Worm (Caenorhabditis elegans) whole organism, late embryonic: ENCODE data around the gene rabr-2.

Source experiments
- C08G9.2 ChIP-seq: sonication (generic microtip); optimal IDR thresholded peaks from 2 replicates; lab custom pipeline; 2016; ENCODE audit warnings: mild to moderate bottlenecking, missing genetic modification characterization, moderate library complexity, missing compliant biosample characterization
- C38D4.7 ChIP-seq: fragments of 200-800 bp; sonication (Bioruptor generic); optimal IDR thresholded peaks from 2 replicates; lab custom pipeline; 2018; ENCODE audit warnings: mild to moderate bottlenecking, missing genetic modification characterization, moderate library complexity, missing compliant biosample characterization
- F13H6.1 ChIP-seq: sonication (generic microtip); optimal IDR thresholded peaks from 2 replicates; lab custom pipeline; 2016; ENCODE audit warnings: missing genetic modification characterization, missing compliant biosample characterization
- Y22D7AL.16 ChIP-seq: sonication (generic microtip); optimal IDR thresholded peaks from 2 replicates; lab custom pipeline; 2016; ENCODE audit warnings: missing genetic modification characterization, missing compliant biosample characterization
- ceh-14 ChIP-seq: sonication (generic microtip); optimal IDR thresholded peaks from 2 replicates; lab custom pipeline; 2016; ENCODE audit warnings: missing genotype, missing genetic modification characterization, missing compliant biosample characterization
- ceh-19 ChIP-seq: fragments of 200-800 bp; sonication (Bioruptor generic); optimal IDR thresholded peaks from 2 replicates; lab custom pipeline; 2018; ENCODE audit warnings: mild to moderate bottlenecking, missing genetic modification characterization, missing compliant biosample characterization
- ceh-2 ChIP-seq: sonication (generic microtip); optimal IDR thresholded peaks from 2 replicates; lab custom pipeline; 2016; ENCODE audit warnings: missing genotype, missing genetic modification characterization, missing compliant biosample characterization
- ceh-22 ChIP-seq: sonication (generic microtip); optimal IDR thresholded peaks from 2 replicates; lab custom pipeline; 2017; ENCODE audit warnings: missing biosample characterization, missing genetic modification characterization
- ceh-30 ChIP-seq: fragments of 150-350 bp; optimal IDR thresholded peaks from 2 replicates; lab custom pipeline; 2014; ENCODE audit warnings: missing biosample characterization, missing genetic modification characterization
- ceh-34 ChIP-seq: sonication (generic microtip); optimal IDR thresholded peaks from 2 replicates; lab custom pipeline; 2016; ENCODE audit warnings: mild to moderate bottlenecking, missing genetic modification characterization, missing compliant biosample characterization
- dve-1 ChIP-seq: sonication (generic microtip); optimal IDR thresholded peaks from 2 replicates; lab custom pipeline; 2017; ENCODE audit warnings: antibody characterized with exemption, mild to moderate bottlenecking, missing genetic modification characterization, missing compliant biosample characterization
- elt-4 ChIP-seq: sonication (generic microtip); optimal IDR thresholded peaks from 2 replicates; lab custom pipeline; 2016; ENCODE audit warnings: missing genetic modification characterization, missing compliant biosample characterization
- ets-4 ChIP-seq: sonication (generic microtip); optimal IDR thresholded peaks from 2 replicates; lab custom pipeline; 2016; ENCODE audit warnings: missing genetic modification characterization, missing compliant biosample characterization
- eyg-1 ChIP-seq: sonication (generic microtip); optimal IDR thresholded peaks from 2 replicates; lab custom pipeline; 2016; ENCODE audit warnings: missing genotype, missing genetic modification characterization, missing compliant biosample characterization
- fax-1 ChIP-seq: sonication (generic microtip); optimal IDR thresholded peaks from 2 replicates; lab custom pipeline; 2016; ENCODE audit warnings: missing genotype, missing genetic modification characterization, missing compliant biosample characterization
- fkh-10 ChIP-seq: fragments of 150-350 bp; optimal IDR thresholded peaks from 2 replicates; lab custom pipeline; 2014; ENCODE audit warnings: missing biosample characterization, missing genetic modification reagents, missing genetic modification characterization
- fkh-6 ChIP-seq: sonication (generic microtip); optimal IDR thresholded peaks from 2 replicates; lab custom pipeline; 2016; ENCODE audit warnings: missing genetic modification characterization, missing compliant biosample characterization
- gmeb-2 ChIP-seq: sonication (generic microtip); optimal IDR thresholded peaks from 2 replicates; lab custom pipeline; 2016; ENCODE audit warnings: missing genetic modification characterization, inconsistent platforms, missing compliant biosample characterization
- hlh-13 ChIP-seq: fragments of 200-800 bp; sonication (Bioruptor generic); optimal IDR thresholded peaks from 2 replicates; lab custom pipeline; 2018; ENCODE audit warnings: mild to moderate bottlenecking, missing genetic modification characterization, missing compliant biosample characterization
- hlh-15 ChIP-seq: sonication (generic microtip); optimal IDR thresholded peaks from 2 replicates; lab custom pipeline; 2016; ENCODE audit warnings: missing genetic modification characterization, missing compliant biosample characterization
- hlh-30 ChIP-seq: sonication (generic microtip); optimal IDR thresholded peaks from 2 replicates; lab custom pipeline; 2017; ENCODE audit warnings: antibody characterized with exemption, missing genetic modification characterization, missing compliant biosample characterization; ENCODE audit not compliant: insufficient read depth
- lim-6 ChIP-seq: sonication (generic microtip); optimal IDR thresholded peaks from 2 replicates; lab custom pipeline; 2016; ENCODE audit warnings: missing genetic modification characterization, missing compliant biosample characterization
- madf-2 ChIP-seq: sonication (generic microtip); optimal IDR thresholded peaks from 2 replicates; lab custom pipeline; 2017; ENCODE audit warnings: missing genetic modification characterization, missing compliant biosample characterization
- mec-3 ChIP-seq: sonication (generic microtip); optimal IDR thresholded peaks from 2 replicates; lab custom pipeline; 2016; ENCODE audit warnings: borderline replicate concordance, missing genetic modification characterization, missing compliant biosample characterization
- nhr-232 ChIP-seq: sonication (generic microtip); optimal IDR thresholded peaks from 2 replicates; lab custom pipeline; 2016; ENCODE audit warnings: missing genetic modification characterization, missing compliant biosample characterization
- odd-2 ChIP-seq: sonication (generic microtip); optimal IDR thresholded peaks from 2 replicates; lab custom pipeline; 2017; ENCODE audit warnings: antibody characterized with exemption, mild to moderate bottlenecking, missing genetic modification characterization, missing compliant biosample characterization
- pag-3 ChIP-seq: sonication (generic microtip); optimal IDR thresholded peaks from 2 replicates; lab custom pipeline; 2016; ENCODE audit warnings: missing compliant biosample characterization, missing genetic modification characterization, borderline replicate concordance
- pat-9 ChIP-seq: fragments of 200-800 bp; sonication (Bioruptor generic); optimal IDR thresholded peaks from 2 replicates; lab custom pipeline; 2018; ENCODE audit warnings: mild to moderate bottlenecking, missing genetic modification characterization, moderate library complexity, missing compliant biosample characterization
- pax-1 ChIP-seq: fragments of 150-350 bp; optimal IDR thresholded peaks from 2 replicates; lab custom pipeline; 2014; ENCODE audit warnings: missing biosample characterization, missing genetic modification characterization
- rnt-1 ChIP-seq: sonication (generic microtip); optimal IDR thresholded peaks from 2 replicates; lab custom pipeline; 2016; ENCODE audit warnings: missing genetic modification characterization, missing compliant biosample characterization
- sdc-2 ChIP-seq: sonication (generic microtip); optimal IDR thresholded peaks from 2 replicates; lab custom pipeline; 2016; ENCODE audit warnings: missing genotype, missing genetic modification characterization, missing compliant biosample characterization
- sox-2 ChIP-seq: fragments of 200-800 bp; sonication (Bioruptor generic); IDR thresholded peaks from 2 replicates; pipeline ENCODE4 v1.3.6; 2022; ENCODE audit warnings: missing genetic modification reagents, missing genetic modification characterization, missing compliant biosample characterization
- syd-9 ChIP-seq: sonication (generic microtip); optimal IDR thresholded peaks from 2 replicates; lab custom pipeline; 2016; ENCODE audit warnings: mild to moderate bottlenecking, missing genetic modification characterization, moderate library complexity, missing compliant biosample characterization
- tbx-7 ChIP-seq: sonication (generic microtip); optimal IDR thresholded peaks from 2 replicates; lab custom pipeline; 2016; ENCODE audit warnings: missing genotype, missing genetic modification characterization, missing compliant biosample characterization
- ttx-3 ChIP-seq: sonication (generic microtip); optimal IDR thresholded peaks from 2 replicates; lab custom pipeline; 2016; ENCODE audit warnings: missing genetic modification reagents, missing genetic modification characterization, missing compliant biosample characterization
- unc-3 ChIP-seq, 2 experiments: fragments of 200-800 bp in 1 of 2; sonication (Bioruptor generic) in 1 of 2; sonication (generic microtip) in 1 of 2; conservative IDR thresholded peaks in 1 of 2; optimal IDR thresholded peaks in 1 of 2; 2 replicates each; pipeline versions ENCODE4 v1.3.6 to Lab custom; 2016 to 2022; ENCODE audit warnings: missing compliant biosample characterization in 2 of 2, missing genetic modification characterization in 2 of 2, missing genetic modification reagents in 1 of 2
- zip-5 ChIP-seq: sonication (generic microtip); optimal IDR thresholded peaks from 2 replicates; lab custom pipeline; 2016; ENCODE audit warnings: missing genetic modification characterization, missing compliant biosample characterization

The rabr-2 gene

DNA sequence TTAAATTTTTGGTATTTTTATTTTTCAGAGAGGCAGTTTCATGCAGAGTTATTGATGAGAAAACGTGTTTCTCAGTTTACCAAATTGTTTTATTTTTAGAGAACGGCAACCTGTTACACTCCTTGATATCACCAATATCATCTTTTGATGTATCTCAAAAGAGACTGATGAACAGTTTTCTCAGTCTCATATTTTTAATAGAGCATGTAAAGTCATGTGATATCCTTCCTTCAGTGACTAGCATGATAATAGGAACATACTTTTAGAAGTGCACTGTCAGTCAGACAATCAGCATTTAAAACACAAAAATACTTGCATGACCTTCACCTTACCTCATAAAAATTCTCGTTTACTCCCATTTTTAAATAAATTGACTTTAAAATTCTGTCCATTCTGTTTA is 40.6 kb downstream of the rabr-2 start, which contains the start of gene F11E6.11:
Gene F11E6.11 (plus strand): TSS at position 325 of the 400 bp plus-strand sequence.
- TF ChIP-seq pat-9 (tag; lab: Kevin White, UChicago) (no peak), Y22D7AL.16 (tag; lab: Kevin White, UChicago) (no peak), nhr-232 (tag; lab: Kevin White, UChicago) (no peak), hlh-13 (no peak), ttx-3 (tag; lab: Kevin White, UChicago) (no peak), fkh-10 (GFP tag; lab: Kevin White, UChicago) (no peak), gmeb-2 (no peak), syd-9 (tag; lab: Kevin White, UChicago) (no peak), ceh-2 (tag; lab: Kevin White, UChicago) (no peak), pag-3 (no peak), sox-2 (no peak), pax-1 (tag; lab: Kevin White, UChicago) (no peak), elt-4 (tag; lab: Kevin White, UChicago) (no peak), ets-4 (tag; lab: Kevin White, UChicago) (no peak), fax-1 (tag; lab: Kevin White, UChicago) (no peak), ceh-22 (tag; lab: Kevin White, UChicago) (no peak), dve-1 (tag; lab: Kevin White, UChicago) (no peak), C38D4.7 (GFP tag; lab: Kevin White, UChicago) (no peak)

DNA sequence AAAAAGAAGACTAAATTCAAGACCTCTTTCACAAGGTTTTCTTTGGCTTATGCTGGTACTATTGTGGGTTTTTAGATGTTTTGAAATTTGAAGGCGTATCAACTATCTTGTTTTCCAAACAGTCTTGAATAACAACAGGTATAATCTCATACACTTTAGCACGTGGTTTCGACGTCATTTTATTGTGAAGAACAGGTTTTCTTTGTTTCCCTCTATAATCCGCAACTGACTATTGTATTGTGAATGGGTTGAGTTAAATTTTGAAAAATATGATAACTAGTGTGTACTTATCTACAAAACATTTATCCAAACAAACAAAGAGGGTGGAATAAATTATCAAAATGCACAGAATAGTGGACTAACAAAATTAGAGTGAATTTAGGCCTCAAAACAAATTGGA is 41.9 kb downstream of the rabr-2 start:
- TF ChIP-seq pag-3 (no peak), fkh-10 (GFP tag; lab: Kevin White, UChicago) (no peak), tbx-7 (tag; lab: Kevin White, UChicago) (no peak)

DNA sequence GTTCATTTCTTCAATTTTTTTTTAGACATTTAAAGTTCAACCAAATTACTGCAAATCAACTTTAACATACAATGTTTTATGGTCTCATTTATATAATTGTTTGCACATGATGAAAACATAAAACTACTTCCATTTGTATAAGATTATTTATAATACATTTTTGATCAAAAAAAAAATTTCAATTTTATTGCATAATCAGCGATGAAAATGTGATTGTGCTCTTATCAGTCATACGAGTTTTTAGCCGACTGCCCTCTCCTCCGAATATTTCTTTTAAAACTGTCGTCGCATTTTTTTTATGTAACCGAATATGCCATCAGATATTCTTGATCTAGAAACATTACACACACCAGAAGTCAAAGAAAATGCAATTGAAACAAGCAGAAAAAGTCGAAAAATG is 42.7 kb downstream of the rabr-2 start, which contains the start of gene F08A7.1:
Gene F08A7.1 (plus strand): TSS at position 191 of the 400 bp plus-strand sequence.
- TF ChIP-seq unc-3 (GFP tag; conservative IDR thresholded peaks at IDR 0.05; lab: Robert Waterston, UW) (no peak), unc-3 (tag; optimal IDR thresholded peaks at IDR 0.05; lab: Kevin White, UChicago) (no peak), tbx-7 (tag; lab: Kevin White, UChicago) (no peak), F13H6.1 (tag; lab: Kevin White, UChicago) (no peak), hlh-15 (tag; lab: Kevin White, UChicago) (no peak), zip-5 (tag; lab: Kevin White, UChicago) (no peak), eyg-1 (tag; lab: Kevin White, UChicago) (no peak), fkh-6 (tag; lab: Kevin White, UChicago) (no peak), ceh-30 (no peak), ceh-22 (tag; lab: Kevin White, UChicago) (no peak), nhr-232 (tag; lab: Kevin White, UChicago) (no peak), ceh-19 (GFP tag; lab: Kevin White, UChicago) (no peak), ceh-34 (tag; lab: Kevin White, UChicago) (no peak), C38D4.7 (GFP tag; lab: Kevin White, UChicago) (no peak), C08G9.2 (tag; lab: Kevin White, UChicago) (no peak), lim-6 (no peak), madf-2 (tag; lab: Kevin White, UChicago) (no peak)

DNA sequence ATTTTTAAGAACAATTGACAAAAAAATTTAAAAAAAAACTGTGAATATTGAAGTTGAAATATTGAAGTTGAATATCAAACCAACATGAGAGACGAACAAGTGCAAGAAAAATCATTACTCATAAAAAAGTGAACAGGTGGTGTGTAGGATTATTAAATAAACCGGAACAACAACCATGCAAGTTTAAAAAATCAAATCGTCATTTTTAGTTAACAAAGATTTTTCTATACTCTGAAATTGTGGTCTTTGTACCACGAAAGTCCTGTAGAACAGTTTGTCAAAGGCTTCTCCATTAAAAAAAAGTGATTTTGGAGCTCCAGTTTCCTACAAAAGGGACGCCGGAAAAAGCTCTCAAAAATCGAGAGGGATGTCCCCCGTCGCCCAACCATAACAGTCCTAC is 43.1 kb downstream of the rabr-2 start, which contains the start of gene C06A12.19:
Gene C06A12.19 (minus strand): TSS at position 101 of the 400 bp plus-strand sequence.
- TF ChIP-seq sdc-2 (tag; lab: Kevin White, UChicago) (no peak), odd-2 (tag; lab: Kevin White, UChicago) (no peak), hlh-15 (tag; lab: Kevin White, UChicago) (no peak), fax-1 (tag; lab: Kevin White, UChicago) (no peak), hlh-30 (tag; lab: Kevin White, UChicago) (no peak), lim-6 (no peak), rnt-1 (tag; lab: Kevin White, UChicago) (no peak), mec-3 (no peak), ceh-14 (no peak)
